Fruit fly (Drosophila melanogaster): ENCODE data around the gene Dic61B.

The Dic61B gene

DNA sequence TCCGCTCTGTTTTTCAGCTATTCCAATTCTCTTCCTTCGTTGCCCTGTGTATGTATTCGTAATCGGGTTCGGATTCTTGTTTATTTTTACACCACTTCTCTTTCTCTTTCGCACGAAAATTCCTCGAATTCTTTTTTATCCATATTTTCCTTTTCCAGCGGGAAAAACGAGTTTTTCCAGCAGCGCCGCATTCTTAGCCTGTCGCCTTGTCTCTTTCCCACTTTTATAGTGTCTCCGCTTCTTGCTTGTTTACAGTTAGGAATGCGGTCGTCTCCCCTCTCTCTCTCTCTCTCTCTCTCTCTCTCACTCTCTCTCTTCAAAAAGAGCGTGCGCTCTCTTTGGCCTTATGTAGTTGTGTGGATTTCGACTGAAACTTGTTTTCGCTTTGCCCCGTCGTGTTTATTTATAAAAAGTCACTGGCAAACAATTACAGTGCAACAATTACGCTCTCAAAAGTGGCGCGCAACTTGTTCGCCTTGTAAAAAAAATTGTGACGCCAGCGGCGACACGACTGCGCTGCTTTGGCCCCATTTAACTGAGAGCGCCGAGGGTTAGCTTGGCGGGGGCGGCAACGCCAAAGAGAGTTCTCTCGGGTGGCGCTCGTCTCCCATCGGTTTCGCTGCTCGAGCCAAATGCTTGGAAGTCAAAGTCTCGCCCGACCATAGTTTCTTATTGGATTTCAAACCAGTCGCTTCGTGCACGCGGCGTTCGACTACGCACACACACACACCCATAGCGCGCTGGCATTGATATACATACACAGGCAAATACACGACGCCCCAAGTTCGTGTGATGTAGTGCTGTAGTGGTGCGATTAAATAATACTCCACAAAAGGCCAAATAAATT lies 21.0 kb downstream of the Dic61B start (continued):
- TF ChIP-seq Ets96B (tag; optimal IDR thresholded peaks at IDR 0.05) (peak; percentile 14), CG6792 (GFP tag; optimal IDR thresholded peaks at IDR 0.05) (peak; percentile 43), CG34406 (GFP tag; optimal IDR thresholded peaks at IDR 0.05) (no peak), CG32006 (GFP tag; optimal IDR thresholded peaks at IDR 0.05) (no peak), CG8319 (GFP tag; optimal IDR thresholded peaks at IDR 0.05) (no peak), CG9139 (GFP tag; optimal IDR thresholded peaks at IDR 0.05) (peak; percentile 42)

DNA sequence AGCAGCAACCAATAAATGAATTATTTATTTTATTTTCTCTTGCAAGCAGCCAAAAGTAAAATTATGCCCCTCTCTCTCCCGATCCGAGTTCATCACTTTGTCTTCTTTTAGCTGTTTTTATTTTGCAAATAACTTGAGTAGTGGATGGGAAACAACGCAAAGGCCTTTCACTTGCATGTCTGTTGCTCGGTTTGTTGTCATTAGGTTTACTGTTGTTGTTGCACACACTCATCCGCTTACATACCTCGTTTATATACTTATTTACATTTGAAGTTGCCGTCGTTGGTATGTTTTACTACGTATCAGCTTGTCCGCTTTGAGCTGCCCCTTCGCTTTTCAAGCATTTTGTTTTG lies 21.6 kb downstream of the Dic61B start:
- TF ChIP-seq Lpt (GFP tag; optimal IDR thresholded peaks at IDR 0.05): no peak
- no peak for TF ChIP-seq CG11902 (GFP tag; optimal IDR thresholded peaks at IDR 0.05)
- TF ChIP-seq Sox102F (GFP tag; optimal IDR thresholded peaks at IDR 0.05): no peak
- no peak for TF ChIP-seq dsx (GFP tag; optimal IDR thresholded peaks at IDR 0.05; ENCODE audit: poor library complexity, severe bottlenecking)
- TF ChIP-seq fkh (GFP tag; optimal IDR thresholded peaks at IDR 0.05): no peak
- no peak for TF ChIP-seq esn (GFP tag; optimal IDR thresholded peaks at IDR 0.05)
- TF ChIP-seq CG32006 (GFP tag; optimal IDR thresholded peaks at IDR 0.05): no peak
- TF ChIP-seq CG6792 (GFP tag; optimal IDR thresholded peaks at IDR 0.05): no peak
- no peak for TF ChIP-seq CG31627 (GFP tag; optimal IDR thresholded peaks at IDR 0.05)

DNA sequence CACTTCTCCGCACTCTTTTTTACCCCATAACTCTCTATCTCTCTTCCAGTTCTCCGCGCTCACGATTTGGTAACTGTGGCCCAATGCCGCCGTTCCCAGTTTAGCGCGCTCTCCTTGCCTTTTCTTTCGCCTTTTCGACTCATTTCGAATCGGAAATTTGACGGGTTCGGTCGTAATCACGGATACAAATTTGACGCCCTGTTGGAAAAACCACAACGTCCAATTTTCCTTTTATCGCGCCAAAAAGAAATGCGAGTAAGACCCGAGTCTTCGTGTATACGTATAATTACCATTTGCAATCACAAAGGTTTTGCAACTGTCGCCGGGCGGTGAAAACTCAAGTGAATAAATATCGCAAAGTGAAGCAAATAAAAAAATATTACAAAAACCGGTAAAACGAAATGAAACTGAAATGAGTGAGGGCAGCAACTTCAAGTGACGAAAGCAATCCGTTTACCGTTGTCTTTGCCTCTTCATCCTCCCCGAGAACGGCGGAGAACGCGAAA lies 23.0 kb downstream of the Dic61B start, which contains the start of gene Pdk1:
Gene Pdk1 (plus strand): TSS at position 140 of the 506 bp plus-strand sequence.
- no peak for TF ChIP-seq fd85E (GFP tag; optimal IDR thresholded peaks at IDR 0.05)
- no peak for TF ChIP-seq Hr4 (GFP tag; optimal IDR thresholded peaks at IDR 0.05)
- TF ChIP-seq CG9139 (GFP tag; optimal IDR thresholded peaks at IDR 0.05): no peak
- TF ChIP-seq ss (GFP tag; optimal IDR thresholded peaks at IDR 0.05): peak; percentile 20
- peak; percentile 18 for TF ChIP-seq CG6808 (GFP tag; optimal IDR thresholded peaks at IDR 0.05)
- TF ChIP-seq CG10631 (GFP tag; optimal IDR thresholded peaks at IDR 0.05): no peak
- no peak for TF ChIP-seq Gug (GFP tag; IDR thresholded peaks at IDR 0.05)
- peak; percentile 36 for TF ChIP-seq dsx (GFP tag; optimal IDR thresholded peaks at IDR 0.05; ENCODE audit: poor library complexity, severe bottlenecking)
- peak; percentile 25; the same call in 1 of the 2 replicates for TF ChIP-seq CG15336 (GFP tag; IDR thresholded peaks at IDR 0.05)
- no peak for TF ChIP-seq Ets21C (GFP tag; optimal IDR thresholded peaks at IDR 0.05)
- TF ChIP-seq Eip75B (GFP tag; optimal IDR thresholded peaks at IDR 0.05): peak; percentile 27
- TF ChIP-seq CG1621 (tag; optimal IDR thresholded peaks at IDR 0.05): peak; percentile 25
- no peak for TF ChIP-seq pdm3 (GFP tag; optimal IDR thresholded peaks at IDR 0.05)
- no peak for TF ChIP-seq Ets96B (tag; optimal IDR thresholded peaks at IDR 0.05)
- TF ChIP-seq Sox14 (GFP tag; optimal IDR thresholded peaks at IDR 0.05): peak; percentile 35
- TF ChIP-seq Lpt (GFP tag; optimal IDR thresholded peaks at IDR 0.05): no peak
- TF ChIP-seq Hr39 (GFP tag; optimal IDR thresholded peaks at IDR 0.05): no peak
- no peak for TF ChIP-seq dac (GFP tag; optimal IDR thresholded peaks at IDR 0.05)
- no peak for TF ChIP-seq spab (GFP tag; optimal IDR thresholded peaks at IDR 0.05)
- no peak for TF ChIP-seq CG4318 (GFP tag; optimal IDR thresholded peaks at IDR 0.05)
- TF ChIP-seq Eip93F (GFP tag; optimal IDR thresholded peaks at IDR 0.05): no peak
- TF ChIP-seq achi (GFP tag; optimal IDR thresholded peaks at IDR 0.05): no peak
- peak; percentile 5 for TF ChIP-seq CG7368 (GFP tag; optimal IDR thresholded peaks at IDR 0.05)
- no peak for TF ChIP-seq CG10669 (GFP tag; optimal IDR thresholded peaks at IDR 0.05)
- no peak for TF ChIP-seq CG6792 (GFP tag; optimal IDR thresholded peaks at IDR 0.05)
- no peak for TF ChIP-seq CG8632 (GFP tag; optimal IDR thresholded peaks at IDR 0.05)
- TF ChIP-seq Blimp-1 (GFP tag; optimal IDR thresholded peaks at IDR 0.05): peak; percentile 81
- TF ChIP-seq fd59A (GFP tag; optimal IDR thresholded peaks at IDR 0.05): no peak
- no peak for TF ChIP-seq CG3032 (tag; optimal IDR thresholded peaks at IDR 0.05)
- TF ChIP-seq svp (GFP tag): peak; percentile 42
- no peak for TF ChIP-seq lz (GFP tag; optimal IDR thresholded peaks at IDR 0.05)
- no peak for TF ChIP-seq OdsH (GFP tag; optimal IDR thresholded peaks at IDR 0.05)
- peak; percentile 52 for TF ChIP-seq CG6854 (GFP tag; optimal IDR thresholded peaks at IDR 0.05)
- peak; percentile 79 for TF ChIP-seq CG6163 (GFP tag; IDR thresholded peaks at IDR 0.05)
- peak; percentile 24 for TF ChIP-seq CG3919 (GFP tag; optimal IDR thresholded peaks at IDR 0.05)
- TF ChIP-seq eg (GFP tag; IDR thresholded peaks at IDR 0.05): peak; percentile 58; the same call in 2 of the 3 replicates
- no peak for TF ChIP-seq Sox15 (GFP tag; optimal IDR thresholded peaks at IDR 0.05)

Data from whole organism, prepupa.